Worm (Caenorhabditis elegans) whole organism, L2 larva: ENCODE data around the gene ZK616.5.

Experiments used
- ZK546.5 ChIP-seq: sonication (generic microtip); optimal IDR thresholded peaks from 2 replicates; lab custom pipeline; 2017; ENCODE audit warnings: missing biosample characterization, missing genetic modification characterization
- alr-1 ChIP-seq: fragments of 150-350 bp; optimal IDR thresholded peaks from 2 replicates; lab custom pipeline; 2014; ENCODE audit warnings: missing biosample characterization, missing genetic modification characterization
- egl-27 ChIP-seq: sonication (generic microtip); optimal IDR thresholded peaks from 3 replicates; lab custom pipeline; 2017; ENCODE audit warnings: missing biosample characterization, missing genetic modification reagents, missing genetic modification characterization
- elt-1 ChIP-seq: fragments of 150-350 bp; optimal IDR thresholded peaks from 2 replicates; lab custom pipeline; 2014; ENCODE audit warnings: missing biosample characterization, missing genetic modification characterization
- elt-3 ChIP-seq: sonication (generic microtip); optimal IDR thresholded peaks from 2 replicates; lab custom pipeline; 2017; ENCODE audit warnings: missing biosample characterization, missing genetic modification characterization
- fos-1 ChIP-seq: fragments of 150-350 bp; optimal IDR thresholded peaks from 2 replicates; lab custom pipeline; 2014; ENCODE audit warnings: missing biosample characterization, missing genetic modification characterization
- lin-39 ChIP-seq: fragments of 150-350 bp; optimal IDR thresholded peaks from 2 replicates; lab custom pipeline; 2014; ENCODE audit warnings: missing biosample characterization, missing genetic modification reagents, missing genetic modification characterization
- lsy-2 ChIP-seq, 2 experiments: fragments of 150-350 bp in 1 of 2; sonication (generic microtip) in 1 of 2; optimal IDR thresholded peaks; 2 replicates each; lab custom pipeline; 2014 to 2017; ENCODE audit warnings: missing biosample characterization in 2 of 2, missing genetic modification characterization in 2 of 2
- nhr-11 ChIP-seq: fragments of 150-350 bp; optimal IDR thresholded peaks from 2 replicates; lab custom pipeline; 2014; ENCODE audit warnings: missing biosample characterization, missing genetic modification characterization
- nhr-12 ChIP-seq: fragments of 150-350 bp; optimal IDR thresholded peaks from 2 replicates; lab custom pipeline; 2014; ENCODE audit warnings: missing biosample characterization, missing genetic modification characterization
- nhr-129 ChIP-seq: fragments of 150-350 bp; optimal IDR thresholded peaks from 2 replicates; lab custom pipeline; 2014; ENCODE audit warnings: missing biosample characterization, missing genetic modification characterization
- nhr-77 ChIP-seq: fragments of 150-350 bp; optimal IDR thresholded peaks from 2 replicates; lab custom pipeline; 2014; ENCODE audit warnings: missing biosample characterization, missing genetic modification characterization
- unc-39 ChIP-seq: fragments of 150-350 bp; optimal IDR thresholded peaks from 2 replicates; lab custom pipeline; 2014; ENCODE audit warnings: missing biosample characterization, missing genetic modification characterization
- ztf-11 ChIP-seq: sonication (generic microtip); optimal IDR thresholded peaks from 2 replicates; lab custom pipeline; 2017; ENCODE audit warnings: missing biosample characterization, missing genetic modification characterization

DNA sequence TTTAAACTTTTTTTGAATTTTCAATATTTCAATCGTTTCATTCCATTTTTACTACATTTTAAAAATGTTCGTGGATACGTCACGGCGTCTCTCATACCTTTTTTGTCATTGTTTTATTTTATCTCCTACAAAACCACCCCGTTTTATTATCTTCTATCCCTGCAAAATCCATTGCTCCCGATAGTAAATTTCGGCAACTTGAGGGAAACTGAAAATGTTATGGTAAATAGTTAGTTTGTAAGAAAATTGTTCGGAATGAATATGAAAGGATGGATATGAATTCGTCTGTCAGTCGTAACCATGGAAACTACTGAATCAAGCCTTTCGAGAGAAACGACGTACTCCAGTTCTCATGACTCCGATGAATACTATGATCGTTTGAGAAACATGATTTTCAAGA lies 10.4 kb upstream of the ZK616.5 start, which contains the start of gene F41H10.2:
- TF ChIP-seq nhr-12 (tag; lab: Kevin White, UChicago) = no peak
- TF ChIP-seq egl-27 = no peak
- no peak for TF ChIP-seq alr-1
- TF ChIP-seq ztf-11 (tag; lab: Kevin White, UChicago) = no peak
- no peak for TF ChIP-seq unc-39
- TF ChIP-seq lsy-2 (tag; optimal IDR thresholded peaks at IDR 0.05; lab: Kevin White, UChicago) = no peak
- no peak for TF ChIP-seq lin-39 (tag; lab: Kevin White, UChicago)
- TF ChIP-seq nhr-11 (tag; lab: Kevin White, UChicago) = no peak
- TF ChIP-seq nhr-77 (tag; lab: Kevin White, UChicago) = no peak
- TF ChIP-seq elt-3 (tag; lab: Kevin White, UChicago) = no peak
- no peak for TF ChIP-seq fos-1
- TF ChIP-seq ZK546.5 = no peak
- TF ChIP-seq nhr-129 (tag; lab: Kevin White, UChicago) = no peak
- no peak for TF ChIP-seq elt-1 (tag; lab: Kevin White, UChicago)
